Worm (Caenorhabditis elegans): Measurements from ENCODE around the gene rpl-9.
A peak's percentile ranks its signal among the peaks of the same experiment; 100 is the strongest.

Gene rpl-9

DNA sequence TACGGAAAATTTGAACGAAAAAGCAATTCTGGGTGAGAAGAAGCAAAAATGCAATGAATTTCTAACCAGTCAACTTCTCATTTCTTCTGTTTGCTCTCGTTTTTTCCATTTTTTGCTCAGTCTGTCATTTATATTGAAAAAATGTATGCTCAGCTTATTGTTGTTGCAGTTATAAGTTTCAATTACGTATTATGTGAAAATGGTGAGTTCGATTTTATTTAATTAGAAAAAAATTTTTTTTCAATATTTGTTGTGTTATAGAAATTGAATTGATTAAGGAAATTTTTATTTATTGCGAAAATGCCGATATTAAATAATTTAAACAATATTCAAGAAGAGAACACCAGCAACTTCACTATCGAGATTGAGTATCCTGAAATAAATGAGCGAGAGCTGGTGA lies 10.8 kb downstream of the rpl-9 start, which contains the start of gene lgc-12:
lgc-12 (plus strand) TSS at position 301 of the 400 bp plus-strand sequence.
- no peak for TF ChIP-seq tra-1 (GFP tag; IDR thresholded peaks at IDR 0.05)

DNA sequence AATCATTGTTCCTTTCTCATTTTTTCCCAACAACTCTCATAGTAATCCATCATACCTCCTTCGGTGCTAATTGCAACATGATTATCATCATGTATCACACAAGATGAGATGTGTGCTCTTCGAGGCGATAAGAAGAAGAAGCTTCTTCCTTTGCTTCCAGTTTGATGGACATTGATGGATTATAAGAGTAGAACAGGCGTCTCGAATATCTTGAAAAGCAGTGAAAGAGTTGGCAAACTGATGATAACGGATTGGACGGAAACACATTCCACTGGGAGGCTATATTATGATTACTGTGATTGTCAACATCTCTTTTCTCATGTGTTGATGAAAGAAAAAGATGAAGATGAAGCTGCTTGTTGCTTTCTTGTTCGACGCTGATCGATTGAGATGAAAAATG lies 12.8 kb downstream of the rpl-9 start:
- TF ChIP-seq tra-1 (GFP tag; IDR thresholded peaks at IDR 0.05), result no peak
- peak in 1 of 2 experiments; percentile 77 for TF ChIP-seq daf-16 (GFP tag; optimal IDR thresholded peaks at IDR 0.05)
- TF ChIP-seq daf-16 (tag; optimal IDR thresholded peaks at IDR 0.05), result no peak
- TF ChIP-seq snpc-4 (tag; optimal IDR thresholded peaks at IDR 0.05), result no peak
- TF ChIP-seq hlh-11 (tag; optimal IDR thresholded peaks at IDR 0.05), result peak; percentile 1
- TF ChIP-seq spr-3 (GFP tag; optimal IDR thresholded peaks at IDR 0.05), result no peak
- TF ChIP-seq unc-62 (GFP tag; optimal IDR thresholded peaks at IDR 0.05 in 1 of 2), result peak in 1 of 2 experiments; percentile 48
- no peak for TF ChIP-seq unc-62 (tag; optimal IDR thresholded peaks at IDR 0.05)

DNA sequence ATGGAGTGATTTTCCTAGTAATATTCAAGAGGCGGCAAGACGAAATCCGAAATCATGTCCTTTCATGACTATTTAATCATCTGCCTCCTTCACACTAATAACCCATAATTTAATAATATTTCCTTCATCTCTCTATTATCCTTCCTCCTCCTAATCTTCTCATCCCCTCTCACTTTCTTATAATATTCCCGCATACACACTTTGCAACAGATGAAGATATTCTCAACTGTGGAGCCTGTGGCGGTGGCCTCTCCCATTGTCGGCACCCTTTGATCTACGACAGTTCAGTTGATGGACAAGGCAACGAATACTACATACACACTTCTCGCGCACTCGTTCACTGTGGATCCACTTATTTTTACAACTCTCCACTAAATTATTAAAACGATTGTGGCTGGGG lies 14.0 kb downstream of the rpl-9 start:
- no peak for TF ChIP-seq madf-9 (GFP tag; conservative IDR thresholded peaks at IDR 0.05)
- TF ChIP-seq ceh-32 (tag; optimal IDR thresholded peaks at IDR 0.05; ENCODE audit: poor library complexity), result no peak
- TF ChIP-seq zip-11 (GFP tag; IDR thresholded peaks at IDR 0.05), result no peak
- TF ChIP-seq skn-1 (tag; optimal IDR thresholded peaks at IDR 0.05), result no peak
- TF ChIP-seq Y5F2A.4 (GFP tag; optimal IDR thresholded peaks at IDR 0.05), result no peak
- no peak for TF ChIP-seq lin-15B (tag; optimal IDR thresholded peaks at IDR 0.05)
- TF ChIP-seq ztf-7 (tag; optimal IDR thresholded peaks at IDR 0.05), result no peak
- no peak for TF ChIP-seq daf-8 (GFP tag; IDR thresholded peaks at IDR 0.05)
- TF ChIP-seq saeg-2 (GFP tag; IDR thresholded peaks at IDR 0.05), result no peak
- TF ChIP-seq F26F4.8 (GFP tag; conservative IDR thresholded peaks at IDR 0.05), result no peak
- TF ChIP-seq nhr-6 (tag; optimal IDR thresholded peaks at IDR 0.05), result no peak
- no peak for TF ChIP-seq F49E8.2 (tag; optimal IDR thresholded peaks at IDR 0.05; ENCODE audit: borderline replicate concordance)
- no peak for TF ChIP-seq sdz-12 (GFP tag; optimal IDR thresholded peaks at IDR 0.05)
- no peak for TF ChIP-seq aly-2 (tag; optimal IDR thresholded peaks at IDR 0.05)
- no peak for TF ChIP-seq dpl-1 (GFP tag; optimal IDR thresholded peaks at IDR 0.05)
- TF ChIP-seq hlh-11 (tag; optimal IDR thresholded peaks at IDR 0.05), result no peak
- TF ChIP-seq lin-13 (GFP tag; optimal IDR thresholded peaks at IDR 0.05), result no peak
- no peak for TF ChIP-seq nhr-77 (tag; optimal IDR thresholded peaks at IDR 0.05)

DNA sequence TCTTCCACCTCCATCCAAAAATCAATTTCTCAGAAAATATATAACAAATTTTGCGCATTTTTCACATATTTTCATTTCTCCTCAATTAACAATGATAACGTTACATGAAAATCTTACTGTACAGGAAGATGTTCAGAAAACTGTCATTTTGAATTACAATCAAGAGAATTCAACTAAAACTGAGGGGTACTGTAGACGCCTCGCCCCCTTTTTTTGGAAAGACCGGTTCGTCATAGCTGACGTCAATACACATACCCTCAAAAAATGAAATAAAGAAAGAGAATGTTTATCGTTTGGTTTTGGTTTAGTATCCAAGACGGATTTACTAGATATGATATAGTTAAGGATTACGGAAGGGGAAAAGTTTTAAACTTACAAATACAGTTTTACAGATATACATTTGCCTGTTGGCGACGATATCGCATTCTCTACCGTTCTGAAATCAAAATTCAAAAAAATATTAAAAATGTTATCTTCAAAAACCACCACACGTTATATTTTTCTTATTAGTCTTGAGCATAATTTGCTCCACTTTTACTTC lies 14.6 kb downstream of the rpl-9 start:
- TF ChIP-seq unc-39 (tag; optimal IDR thresholded peaks at IDR 0.05), result no peak
- no peak for TF ChIP-seq mes-2 (tag; optimal IDR thresholded peaks at IDR 0.05; ENCODE audit: poor library complexity, severe bottlenecking)
- TF ChIP-seq cey-2 (tag; optimal IDR thresholded peaks at IDR 0.05; ENCODE audit: borderline replicate concordance, insufficient read depth), result no peak
- peak; percentile 29 to 66 for TF ChIP-seq lsy-2 (tag; optimal IDR thresholded peaks at IDR 0.05)
- TF ChIP-seq ces-1 (GFP tag; optimal IDR thresholded peaks at IDR 0.05), result no peak
- TF ChIP-seq F10B5.3 (tag; optimal IDR thresholded peaks at IDR 0.05), result no peak
- TF ChIP-seq unc-62 (GFP tag; optimal IDR thresholded peaks at IDR 0.05 in 1 of 2), result peak in 1 of 2 experiments; percentile 94
- TF ChIP-seq unc-62 (tag; optimal IDR thresholded peaks at IDR 0.05), result no peak
- 0 out of 2 replicates have a peak, but pooled peaks have one; percentile 19 for TF ChIP-seq ceh-20 (GFP tag; IDR thresholded peaks at IDR 0.05)
- no peak for TF ChIP-seq pqm-1 (tag; optimal IDR thresholded peaks at IDR 0.05)
- no peak for TF ChIP-seq hlh-30 (tag; optimal IDR thresholded peaks at IDR 0.05; ENCODE audit: insufficient read depth)
- peak; percentile 14 for TF ChIP-seq nhr-28 (tag; optimal IDR thresholded peaks at IDR 0.05)
- no peak for TF ChIP-seq T26A8.4 (GFP tag; IDR thresholded peaks at IDR 0.05)
